Fruit fly (Drosophila melanogaster): Measurements from ENCODE around the gene VhaAC45RP.

DNA sequence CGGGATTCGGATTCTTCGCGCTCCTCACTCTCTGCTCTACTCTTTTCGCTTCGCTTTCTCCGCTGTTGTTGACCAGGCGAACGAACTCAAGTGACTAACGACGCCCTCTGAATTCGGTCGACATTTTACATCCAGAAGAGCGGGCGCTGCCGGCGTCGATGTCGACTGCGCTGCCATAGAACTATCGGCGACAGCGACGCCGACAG is 36.6 kb upstream of the VhaAC45RP start, which contains the start of gene CG9743:
- TF ChIP-seq OdsH (GFP tag; optimal IDR thresholded peaks at IDR 0.05) (no peak), usp (GFP tag; optimal IDR thresholded peaks at IDR 0.05) (no peak), CG9705 (GFP tag; optimal IDR thresholded peaks at IDR 0.05) (no peak), psq (GFP tag; optimal IDR thresholded peaks at IDR 0.05) (no peak), Vsx2 (GFP tag; optimal IDR thresholded peaks at IDR 0.05; ENCODE audit: partially characterized antibody) (no peak), br (GFP tag; optimal IDR thresholded peaks at IDR 0.05) (no peak)
